Worm (Caenorhabditis elegans): ENCODE results near the gene F28H6.7.
A peak's percentile ranks its signal among the peaks of the same experiment; 100 is the strongest.

The F28H6.7 gene

DNA sequence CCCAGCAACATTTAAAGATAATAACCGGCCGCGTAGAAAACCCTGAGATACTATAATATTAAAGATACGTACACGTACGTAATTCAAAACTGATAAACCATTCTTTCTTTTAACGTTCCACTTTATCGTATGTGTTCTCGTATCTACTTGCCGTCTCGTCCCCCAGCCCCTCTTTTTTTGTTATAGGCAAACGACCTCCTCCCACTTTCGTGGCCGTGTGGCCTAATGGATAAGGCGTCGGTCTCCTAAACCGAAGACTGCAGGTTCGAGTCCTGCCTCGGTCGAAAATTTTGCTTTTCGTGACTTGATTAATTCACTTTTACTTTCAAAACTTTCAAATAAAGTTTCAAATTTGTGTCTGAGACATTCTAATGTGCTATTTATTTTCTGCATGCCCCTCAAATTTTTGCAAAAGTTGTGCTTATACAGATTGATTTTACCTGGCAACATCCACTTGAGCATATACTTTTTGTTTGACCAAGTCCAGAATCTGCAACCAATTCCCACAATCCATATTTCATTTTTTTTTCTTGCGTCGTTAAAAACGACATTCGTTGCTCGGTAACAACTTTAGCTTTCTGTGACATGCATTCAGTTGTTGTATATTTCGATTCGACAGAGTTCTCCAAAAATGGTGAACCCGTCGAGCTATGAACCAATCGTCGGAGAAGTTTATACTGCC lies at the start of gene F28H6.7 (continued):
- TF ChIP-seq fkh-10 (GFP tag; optimal IDR thresholded peaks at IDR 0.05), result peak; percentile 27
- peak; percentile 3 for TF ChIP-seq pag-3 (tag; optimal IDR thresholded peaks at IDR 0.05; ENCODE audit: borderline replicate concordance)
- TF ChIP-seq ceh-48 (tag; optimal IDR thresholded peaks at IDR 0.05), result peak; percentile 82
- peak; percentile 91 for TF ChIP-seq lin-11 (tag; optimal IDR thresholded peaks at IDR 0.05)
- peak; percentile 81 for TF ChIP-seq syd-9 (tag; optimal IDR thresholded peaks at IDR 0.05)
- peak; percentile 71 for TF ChIP-seq pqm-1 (tag; optimal IDR thresholded peaks at IDR 0.05)
- TF ChIP-seq ttx-3 (tag; optimal IDR thresholded peaks at IDR 0.05), result peak; percentile 92
- TF ChIP-seq tbx-2 (tag; optimal IDR thresholded peaks at IDR 0.05), result peak; percentile 85
- peak; percentile 97 for TF ChIP-seq elt-2 (tag; optimal IDR thresholded peaks at IDR 0.05)
- TF ChIP-seq npax-4 (tag; optimal IDR thresholded peaks at IDR 0.05), result peak; percentile 80
- TF ChIP-seq ets-4 (tag; optimal IDR thresholded peaks at IDR 0.05), result peak; percentile 47
- peak; percentile 74 for TF ChIP-seq ahr-1 (tag; optimal IDR thresholded peaks at IDR 0.05)
- TF ChIP-seq ceh-2 (tag; optimal IDR thresholded peaks at IDR 0.05), result peak; percentile 82
- TF ChIP-seq pha-4 (tag; optimal IDR thresholded peaks at IDR 0.05), result no peak
- no peak for TF ChIP-seq ceh-22 (tag; optimal IDR thresholded peaks at IDR 0.05)
- peak; percentile 20 for TF ChIP-seq unc-42 (tag; optimal IDR thresholded peaks at IDR 0.05)
- peak; percentile 95 for TF ChIP-seq ceh-45 (GFP tag; IDR thresholded peaks at IDR 0.05)
- TF ChIP-seq F13H6.1 (tag; optimal IDR thresholded peaks at IDR 0.05), result peak; percentile 69

DNA sequence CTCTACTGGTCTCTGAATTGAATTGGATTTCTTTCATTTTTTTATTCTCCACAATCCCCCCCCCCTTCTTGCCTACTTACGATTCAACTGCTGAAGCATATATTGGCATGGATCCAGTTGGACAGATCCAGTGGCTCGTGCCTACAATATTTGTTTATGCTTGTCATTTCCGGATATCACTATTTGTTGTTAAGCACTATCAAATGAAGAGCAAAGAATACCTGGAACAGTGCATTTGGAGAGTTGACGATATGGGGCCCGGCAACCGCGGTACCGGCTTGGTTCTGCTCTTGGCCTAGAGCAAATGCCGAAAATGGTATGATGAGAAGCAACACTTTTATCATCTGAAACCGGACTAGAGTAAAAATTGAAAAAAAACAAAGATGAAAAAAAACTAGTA lies 48.3 kb upstream of the F28H6.7 start, which contains the start of gene lgc-21:
lgc-21 (minus strand) TSS at position 344 of the 400 bp plus-strand sequence.
- TF ChIP-seq fkh-6 (tag; optimal IDR thresholded peaks at IDR 0.05) (no peak), K02D7.2 (tag; optimal IDR thresholded peaks at IDR 0.05) (no peak), ceh-22 (tag; optimal IDR thresholded peaks at IDR 0.05) (no peak), ceh-45 (GFP tag; IDR thresholded peaks at IDR 0.05) (no peak), npax-4 (tag; optimal IDR thresholded peaks at IDR 0.05) (no peak), tbx-2 (tag; optimal IDR thresholded peaks at IDR 0.05) (no peak), mec-3 (tag; optimal IDR thresholded peaks at IDR 0.05; ENCODE audit: borderline replicate concordance) (no peak), pha-2 (tag; optimal IDR thresholded peaks at IDR 0.05) (no peak), ttx-3 (tag; optimal IDR thresholded peaks at IDR 0.05) (no peak), eyg-1 (tag; optimal IDR thresholded peaks at IDR 0.05) (no peak), ceh-31 (tag; optimal IDR thresholded peaks at IDR 0.05) (no peak), syd-9 (tag; optimal IDR thresholded peaks at IDR 0.05) (no peak), unc-86 (tag; optimal IDR thresholded peaks at IDR 0.05) (no peak), ref-2 (tag; optimal IDR thresholded peaks at IDR 0.05) (no peak), ceh-2 (tag; optimal IDR thresholded peaks at IDR 0.05) (no peak), ceh-30 (tag; optimal IDR thresholded peaks at IDR 0.05) (no peak), gmeb-2 (tag; optimal IDR thresholded peaks at IDR 0.05) (no peak)

DNA sequence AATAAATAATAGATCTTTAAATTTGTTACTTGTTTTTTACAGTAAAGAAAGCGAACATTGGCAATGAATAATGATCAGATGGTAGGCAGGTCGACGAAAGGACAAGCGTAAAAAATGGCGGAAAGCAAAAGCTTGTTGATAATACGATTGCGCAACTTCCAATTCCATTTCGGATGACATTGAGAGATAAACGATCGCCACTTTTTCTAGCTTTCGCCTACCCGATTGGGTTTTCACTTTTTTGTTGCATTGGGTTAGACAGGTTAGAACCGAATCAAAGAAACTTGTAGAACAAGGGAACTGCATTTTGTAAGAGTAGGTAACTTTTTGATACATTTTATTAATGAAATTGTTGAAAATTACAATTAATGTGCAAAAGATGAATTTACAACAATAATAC lies 46.4 kb upstream of the F28H6.7 start:
- TF ChIP-seq ahr-1 (tag; optimal IDR thresholded peaks at IDR 0.05) (no peak), npax-4 (tag; optimal IDR thresholded peaks at IDR 0.05) (no peak), lin-11 (tag; optimal IDR thresholded peaks at IDR 0.05) (no peak), unc-3 (GFP tag; conservative IDR thresholded peaks at IDR 0.05) (no peak), unc-3 (tag; optimal IDR thresholded peaks at IDR 0.05) (no peak), nhr-232 (tag; optimal IDR thresholded peaks at IDR 0.05) (no peak), fkh-10 (GFP tag; optimal IDR thresholded peaks at IDR 0.05) (no peak), unc-55 (GFP tag; optimal IDR thresholded peaks at IDR 0.05) (no peak), ceh-18 (tag; optimal IDR thresholded peaks at IDR 0.05) (no peak), hlh-8 (tag; optimal IDR thresholded peaks at IDR 0.05) (no peak)

DNA sequence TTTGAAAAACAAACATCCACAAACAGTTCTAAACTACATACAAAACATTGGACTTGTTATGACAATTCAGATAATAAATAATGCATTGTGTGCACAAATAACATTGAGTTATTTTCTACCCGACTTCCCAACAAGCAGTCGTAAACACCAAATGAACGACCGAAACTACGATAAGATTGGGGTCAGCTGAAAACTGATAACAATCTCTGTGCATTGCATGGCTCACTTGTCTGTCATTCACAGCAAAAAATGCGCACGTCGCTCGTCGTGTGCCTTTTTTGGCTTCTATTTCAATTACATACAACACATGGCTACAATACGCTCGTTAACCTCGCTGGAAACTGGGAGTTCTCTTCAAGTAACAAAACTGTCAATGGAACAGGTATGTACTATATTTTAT lies 45.0 kb upstream of the F28H6.7 start, which contains the start of gene C33G3.4:
C33G3.4 (plus strand) TSS at position 213 of the 400 bp plus-strand sequence.
- no peak for TF ChIP-seq lim-6 (tag; optimal IDR thresholded peaks at IDR 0.05)
- peak; percentile 86 for TF ChIP-seq elt-2 (tag; optimal IDR thresholded peaks at IDR 0.05)
- TF ChIP-seq ref-2 (tag; optimal IDR thresholded peaks at IDR 0.05), result no peak
- no peak for TF ChIP-seq pha-2 (tag; optimal IDR thresholded peaks at IDR 0.05)
- TF ChIP-seq mec-3 (tag; optimal IDR thresholded peaks at IDR 0.05; ENCODE audit: borderline replicate concordance), result no peak
- no peak for TF ChIP-seq ceh-14 (tag; optimal IDR thresholded peaks at IDR 0.05)
- no peak for TF ChIP-seq che-1 (tag; optimal IDR thresholded peaks at IDR 0.05)

Data from whole organism, late embryonic.